Worm (Caenorhabditis elegans): ENCODE measurements around the gene R02D5.24.

The R02D5.24 gene

DNA sequence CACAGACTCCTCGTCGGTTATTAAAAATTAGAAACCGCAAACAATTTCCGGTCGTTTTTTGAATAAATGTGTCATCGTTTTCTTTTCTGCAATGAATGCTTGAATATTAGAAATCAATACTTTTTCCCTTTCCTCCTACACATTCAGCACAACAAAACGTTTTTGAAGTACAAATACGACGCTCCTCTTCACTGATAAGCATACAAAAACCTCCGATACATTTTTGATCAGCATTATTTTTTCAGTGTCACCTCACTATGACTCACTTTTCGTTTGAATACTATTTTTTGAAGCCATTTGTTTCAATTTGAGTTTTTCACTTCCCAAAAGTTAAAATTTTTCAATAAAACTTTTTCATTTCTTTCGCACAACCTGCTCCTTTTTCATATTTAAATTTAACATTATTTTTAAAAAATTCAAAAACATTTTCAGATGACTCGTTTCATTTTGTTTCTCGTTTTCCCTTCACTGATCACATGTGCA lies 18.4 kb upstream of the R02D5.24 start, which contains the start of gene R02D5.3:
TSS of gene R02D5.3 (plus strand) at position 433 of the 483 bp plus-strand sequence.
- no peak for TF ChIP-seq aly-1 (tag; optimal IDR thresholded peaks at IDR 0.05)
- TF ChIP-seq sea-1 (GFP tag; conservative IDR thresholded peaks at IDR 0.05): no peak
- TF ChIP-seq ceh-36 (tag; optimal IDR thresholded peaks at IDR 0.05): no peak
- no peak for TF ChIP-seq scrt-1 (GFP tag; IDR thresholded peaks at IDR 0.05)
- TF ChIP-seq ets-7 (tag; optimal IDR thresholded peaks at IDR 0.05): no peak
- TF ChIP-seq hnd-1 (tag; optimal IDR thresholded peaks at IDR 0.05): no peak
- no peak for TF ChIP-seq tra-4 (tag; optimal IDR thresholded peaks at IDR 0.05)
- TF ChIP-seq tbx-11 (GFP tag; IDR thresholded peaks at IDR 0.05): no peak
- no peak for TF ChIP-seq pes-1 (GFP tag; IDR thresholded peaks at IDR 0.05)
- no peak for TF ChIP-seq F13C5.2 (tag; optimal IDR thresholded peaks at IDR 0.05)
- no peak for TF ChIP-seq hmbx-1 (tag; optimal IDR thresholded peaks at IDR 0.05)
- no peak for TF ChIP-seq hmg-4 (GFP tag; optimal IDR thresholded peaks at IDR 0.05)
- no peak for TF ChIP-seq ceh-13 (GFP tag; optimal IDR thresholded peaks at IDR 0.05)
- TF ChIP-seq ama-1 (optimal IDR thresholded peaks at IDR 0.05): no peak
- no peak for TF ChIP-seq tbx-37 (GFP tag; conservative IDR thresholded peaks at IDR 0.05)
- TF ChIP-seq flt-1 (GFP tag; IDR thresholded peaks at IDR 0.05): no peak
- no peak for TF ChIP-seq B0310.2 (tag; optimal IDR thresholded peaks at IDR 0.05)

DNA sequence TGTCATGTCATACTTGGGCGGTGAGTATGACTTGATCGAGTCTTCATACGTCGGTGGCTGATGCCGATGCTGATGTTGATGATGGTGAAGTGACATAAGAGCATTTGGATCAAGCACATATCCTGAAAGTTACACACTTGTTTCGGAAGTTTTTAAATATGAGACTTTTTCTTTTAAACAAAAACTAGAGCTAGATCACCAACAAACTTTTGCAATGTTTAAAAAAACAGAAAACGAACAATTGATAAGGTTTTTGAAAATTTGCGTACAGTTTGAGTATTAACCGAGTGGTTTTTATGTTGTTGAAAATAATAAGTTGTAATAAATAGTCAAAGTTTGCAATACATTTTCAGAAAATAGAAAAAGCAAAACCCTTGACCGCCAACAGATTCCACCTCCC lies 16.6 kb upstream of the R02D5.24 start, which contains the start of gene R02D5.4:
TSS of gene R02D5.4 (minus strand) at position 101 of the 400 bp plus-strand sequence.
- no peak for TF ChIP-seq pes-1 (GFP tag; IDR thresholded peaks at IDR 0.05)
- no peak for TF ChIP-seq tra-4 (tag; optimal IDR thresholded peaks at IDR 0.05)
- no peak for TF ChIP-seq F13C5.2 (tag; optimal IDR thresholded peaks at IDR 0.05)
- no peak for TF ChIP-seq sea-1 (GFP tag; conservative IDR thresholded peaks at IDR 0.05)
- TF ChIP-seq hnd-1 (tag; optimal IDR thresholded peaks at IDR 0.05): no peak

DNA sequence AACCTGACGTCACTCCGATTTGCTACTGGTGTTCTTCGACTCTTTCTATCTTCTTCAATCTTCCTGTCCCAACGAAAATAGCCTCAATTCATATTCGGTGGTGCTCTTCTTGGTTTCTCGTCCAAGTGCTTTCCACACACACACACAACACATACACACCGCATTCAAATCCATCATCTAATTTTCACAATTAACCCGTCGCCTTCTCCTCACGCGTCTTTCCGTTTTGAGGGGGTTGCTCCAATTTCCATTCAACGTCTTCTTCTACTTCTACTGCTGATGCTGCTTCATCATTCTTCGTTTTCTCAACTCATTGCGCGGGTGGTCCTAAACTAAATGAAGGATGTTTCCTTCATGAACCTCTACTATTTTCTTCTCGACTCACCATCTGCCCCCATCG lies 10.0 kb upstream of the R02D5.24 start:
- no peak for TF ChIP-seq ama-1 (optimal IDR thresholded peaks at IDR 0.05)
- peak; percentile 25 for TF ChIP-seq F13C5.2 (tag; optimal IDR thresholded peaks at IDR 0.05)
- TF ChIP-seq ceh-36 (tag; optimal IDR thresholded peaks at IDR 0.05): no peak

DNA sequence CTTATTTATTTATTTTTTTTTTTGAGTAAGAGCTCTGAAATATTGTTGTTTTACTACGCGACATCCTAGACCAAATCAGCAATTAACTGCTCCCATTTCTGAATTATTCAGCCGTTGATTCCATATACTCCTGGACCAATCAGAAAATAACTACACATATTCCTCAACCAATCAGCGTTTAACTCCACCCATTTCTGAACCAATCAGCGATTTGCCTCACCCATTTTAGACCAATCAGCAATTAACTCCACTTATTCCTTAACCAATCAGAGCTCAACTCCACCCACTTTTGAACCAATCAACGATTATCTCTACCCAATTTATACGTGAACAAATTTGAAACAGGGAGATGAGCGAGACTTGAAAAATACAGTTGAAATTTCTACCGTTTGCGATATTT lies 7.5 kb upstream of the R02D5.24 start:
- no peak for TF ChIP-seq hmg-4 (GFP tag; optimal IDR thresholded peaks at IDR 0.05)
- no peak for TF ChIP-seq tbx-11 (GFP tag; IDR thresholded peaks at IDR 0.05)
- TF ChIP-seq hmbx-1 (tag; optimal IDR thresholded peaks at IDR 0.05): no peak
- no peak for TF ChIP-seq hnd-1 (tag; optimal IDR thresholded peaks at IDR 0.05)
- TF ChIP-seq ceh-36 (tag; optimal IDR thresholded peaks at IDR 0.05): no peak
- no peak for TF ChIP-seq ama-1 (optimal IDR thresholded peaks at IDR 0.05)
- no peak for TF ChIP-seq F13C5.2 (tag; optimal IDR thresholded peaks at IDR 0.05)
- TF ChIP-seq ets-7 (tag; optimal IDR thresholded peaks at IDR 0.05): no peak
- no peak for TF ChIP-seq ceh-13 (GFP tag; optimal IDR thresholded peaks at IDR 0.05)
- no peak for TF ChIP-seq B0310.2 (tag; optimal IDR thresholded peaks at IDR 0.05)
- no peak for TF ChIP-seq sea-1 (GFP tag; conservative IDR thresholded peaks at IDR 0.05)
- no peak for TF ChIP-seq aly-1 (tag; optimal IDR thresholded peaks at IDR 0.05)
- TF ChIP-seq tbx-37 (GFP tag; conservative IDR thresholded peaks at IDR 0.05): no peak
- no peak for TF ChIP-seq pes-1 (GFP tag; IDR thresholded peaks at IDR 0.05)
- TF ChIP-seq flt-1 (GFP tag; IDR thresholded peaks at IDR 0.05): no peak
- TF ChIP-seq scrt-1 (GFP tag; IDR thresholded peaks at IDR 0.05): no peak
- no peak for TF ChIP-seq tra-4 (tag; optimal IDR thresholded peaks at IDR 0.05)

DNA sequence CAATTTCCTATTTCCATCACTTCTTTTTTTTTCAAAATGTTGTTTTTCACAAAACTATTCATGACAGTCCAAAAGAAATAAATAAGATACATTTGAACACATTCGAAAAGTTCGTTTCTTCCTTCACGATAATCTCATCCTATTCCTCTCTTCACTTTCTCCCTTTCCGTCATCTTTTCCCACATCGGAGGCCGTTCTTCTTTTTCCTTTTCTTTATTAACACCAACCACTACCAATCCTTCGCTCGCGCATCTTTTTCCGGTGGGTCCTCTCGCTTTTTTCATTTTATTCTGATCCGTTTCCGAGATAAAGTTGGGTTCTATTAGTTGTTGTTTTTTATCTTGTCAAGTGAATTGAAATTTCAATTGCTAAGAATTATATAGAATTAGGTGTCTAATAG lies 5.6 kb upstream of the R02D5.24 start:
- TF ChIP-seq ceh-36 (tag; optimal IDR thresholded peaks at IDR 0.05) (no peak), tra-4 (tag; optimal IDR thresholded peaks at IDR 0.05) (no peak), ets-7 (tag; optimal IDR thresholded peaks at IDR 0.05) (no peak), ama-1 (optimal IDR thresholded peaks at IDR 0.05) (no peak), tbx-37 (GFP tag; conservative IDR thresholded peaks at IDR 0.05) (no peak), hnd-1 (tag; optimal IDR thresholded peaks at IDR 0.05) (no peak), B0310.2 (tag; optimal IDR thresholded peaks at IDR 0.05) (no peak), hmbx-1 (tag; optimal IDR thresholded peaks at IDR 0.05) (no peak), sea-1 (GFP tag; conservative IDR thresholded peaks at IDR 0.05) (no peak), F13C5.2 (tag; optimal IDR thresholded peaks at IDR 0.05) (no peak), hmg-4 (GFP tag; optimal IDR thresholded peaks at IDR 0.05) (no peak), tbx-11 (GFP tag; IDR thresholded peaks at IDR 0.05) (no peak), scrt-1 (GFP tag; IDR thresholded peaks at IDR 0.05) (no peak), ceh-13 (GFP tag; optimal IDR thresholded peaks at IDR 0.05) (no peak), pes-1 (GFP tag; IDR thresholded peaks at IDR 0.05) (no peak), aly-1 (tag; optimal IDR thresholded peaks at IDR 0.05) (no peak), flt-1 (GFP tag; IDR thresholded peaks at IDR 0.05) (no peak)

DNA sequence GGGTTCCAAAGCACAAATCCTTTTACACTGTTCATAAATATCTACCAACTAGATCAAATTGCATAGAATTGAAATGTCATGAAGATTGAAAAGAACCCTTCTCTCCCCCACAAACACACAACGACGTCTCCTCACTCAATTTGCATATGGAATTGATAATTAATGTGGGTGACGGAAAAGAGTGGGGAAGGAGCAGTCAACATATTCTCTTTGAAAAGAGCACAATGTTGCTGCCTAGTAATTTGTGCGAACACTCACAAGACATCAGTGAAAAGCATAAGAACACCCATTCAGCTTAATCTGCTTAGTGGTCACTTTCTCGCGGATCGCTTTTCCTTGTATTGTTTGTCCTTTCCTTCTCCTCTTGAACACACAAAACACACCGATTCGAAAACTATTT lies 4.7 kb upstream of the R02D5.24 start:
- TF ChIP-seq hnd-1 (tag; optimal IDR thresholded peaks at IDR 0.05) (no peak), tra-4 (tag; optimal IDR thresholded peaks at IDR 0.05) (no peak), tbx-11 (GFP tag; IDR thresholded peaks at IDR 0.05) (no peak), ceh-36 (tag; optimal IDR thresholded peaks at IDR 0.05) (no peak), ets-7 (tag; optimal IDR thresholded peaks at IDR 0.05) (no peak), ama-1 (optimal IDR thresholded peaks at IDR 0.05) (no peak), flt-1 (GFP tag; IDR thresholded peaks at IDR 0.05) (no peak), F13C5.2 (tag; optimal IDR thresholded peaks at IDR 0.05) (no peak), ceh-13 (GFP tag; optimal IDR thresholded peaks at IDR 0.05) (no peak)

DNA sequence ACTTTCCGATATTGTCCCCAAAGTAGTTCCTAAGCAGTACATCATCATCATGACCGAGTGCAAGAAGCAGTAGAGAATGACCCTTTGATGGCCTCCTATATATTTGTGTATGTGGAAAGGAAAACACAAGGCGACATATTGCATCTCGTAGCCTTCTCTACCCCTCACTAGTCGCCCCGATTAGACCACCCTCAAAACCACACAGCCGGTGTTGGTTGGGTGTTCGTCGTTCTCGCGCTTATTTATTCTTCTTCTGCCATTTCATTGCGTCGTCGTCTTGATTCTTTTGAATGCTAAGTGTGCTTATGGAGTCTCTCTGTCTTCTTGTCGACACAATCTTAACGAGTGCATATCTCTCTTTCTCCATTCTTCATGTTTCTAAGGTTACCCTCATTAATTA lies 2.9 kb upstream of the R02D5.24 start:
- TF ChIP-seq hmg-4 (GFP tag; optimal IDR thresholded peaks at IDR 0.05) (peak; percentile 80), ets-7 (tag; optimal IDR thresholded peaks at IDR 0.05) (no peak), ceh-13 (GFP tag; optimal IDR thresholded peaks at IDR 0.05) (no peak), aly-1 (tag; optimal IDR thresholded peaks at IDR 0.05) (no peak), flt-1 (GFP tag; IDR thresholded peaks at IDR 0.05) (peak; percentile 40; the same call in 1 of the 2 replicates), F13C5.2 (tag; optimal IDR thresholded peaks at IDR 0.05) (peak; percentile 13), hmbx-1 (tag; optimal IDR thresholded peaks at IDR 0.05) (no peak), ama-1 (optimal IDR thresholded peaks at IDR 0.05) (no peak), tbx-11 (GFP tag; IDR thresholded peaks at IDR 0.05) (no peak), scrt-1 (GFP tag; IDR thresholded peaks at IDR 0.05) (no peak)

All from whole organism, early embryonic.